Fruit fly (Drosophila melanogaster): ENCODE results near the gene RagA-B.

RagA-B gene

dm6 chr3R:8954515-8955358 lies 29.4 kb downstream of the RagA-B start (continued):
- TF ChIP-seq Spps (tag; optimal IDR thresholded peaks at IDR 0.05) (peak; percentile 64), onecut (GFP tag; IDR thresholded peaks at IDR 0.05) (peak; percentile 86), CG4820 (GFP tag; optimal IDR thresholded peaks at IDR 0.05) (peak; percentile 31), Doc2 (GFP tag; IDR thresholded peaks at IDR 0.05) (no peak), Bdp1 (GFP tag; optimal IDR thresholded peaks at IDR 0.05) (no peak), fru (optimal IDR thresholded peaks at IDR 0.05) (no peak), org-1 (GFP tag; optimal IDR thresholded peaks at IDR 0.05) (peak; percentile 27), repo (GFP tag; optimal IDR thresholded peaks at IDR 0.05) (no peak), Elba2 (GFP tag; optimal IDR thresholded peaks at IDR 0.05) (no peak), CG15011 (GFP tag; optimal IDR thresholded peaks at IDR 0.05) (no peak), CG17612 (GFP tag; IDR thresholded peaks at IDR 0.05) (no peak), esg (GFP tag; conservative IDR thresholded peaks at IDR 0.05) (peak; percentile 29; the same call in 1 of the 2 replicates), ken (GFP tag; IDR thresholded peaks at IDR 0.05) (no peak), ems (GFP tag; optimal IDR thresholded peaks at IDR 0.05) (no peak), CG8478 (optimal IDR thresholded peaks at IDR 0.05) (no peak), CG4360 (GFP tag; IDR thresholded peaks at IDR 0.05) (no peak), CG17361 (GFP tag; IDR thresholded peaks at IDR 0.05) (peak; percentile 87), NC2β (GFP tag; optimal IDR thresholded peaks at IDR 0.05) (no peak), CG7556 (GFP tag; optimal IDR thresholded peaks at IDR 0.05) (peak; percentile 64), corto (GFP tag; optimal IDR thresholded peaks at IDR 0.05) (no peak), zen2 (GFP tag; IDR thresholded peaks at IDR 0.05; ENCODE audit: partially characterized antibody) (no peak), yki (optimal IDR thresholded peaks at IDR 0.05) (no peak), CG33213 (GFP tag; optimal IDR thresholded peaks at IDR 0.05) (no peak), CG8388 (GFP tag; optimal IDR thresholded peaks at IDR 0.05) (peak; percentile 86), CG17912 (GFP tag; optimal IDR thresholded peaks at IDR 0.05) (no peak), CG14710 (tag; optimal IDR thresholded peaks at IDR 0.05) (peak; percentile 77), CG17359 (tag; optimal IDR thresholded peaks at IDR 0.05) (peak; percentile 79), Dek (tag; optimal IDR thresholded peaks at IDR 0.05) (no peak), PHDP (tag; optimal IDR thresholded peaks at IDR 0.05) (peak; percentile 68), GATAe (GFP tag; conservative IDR thresholded peaks at IDR 0.05) (no peak), YL-1 (GFP tag; optimal IDR thresholded peaks at IDR 0.05) (no peak), gt (GFP tag; IDR thresholded peaks at IDR 0.05) (no peak), CG10959 (GFP tag; IDR thresholded peaks at IDR 0.05) (no peak), CG7372 (GFP tag; IDR thresholded peaks at IDR 0.05) (no peak), H2.0 (GFP tag; IDR thresholded peaks at IDR 0.05) (no peak), dmrt11E (tag; optimal IDR thresholded peaks at IDR 0.05) (peak; percentile 79), C15 (GFP tag; IDR thresholded peaks at IDR 0.05) (no peak), Asciz (GFP tag; optimal IDR thresholded peaks at IDR 0.05) (peak; percentile 80), mld (GFP tag; IDR thresholded peaks at IDR 0.05; ENCODE audit: partially characterized antibody) (no peak), Xbp1 (GFP tag; optimal IDR thresholded peaks at IDR 0.05) (peak; percentile 33), fd96Cb (tag; optimal IDR thresholded peaks at IDR 0.05) (peak; percentile 75), twi (tag; optimal IDR thresholded peaks at IDR 0.05) (peak; percentile 41), BtbVII (GFP tag; optimal IDR thresholded peaks at IDR 0.05) (no peak), HLH4C (GFP tag; IDR thresholded peaks at IDR 0.05; ENCODE audit: partially characterized antibody) (no peak), CG4328 (GFP tag; optimal IDR thresholded peaks at IDR 0.05) (peak; percentile 7), CG8290 (GFP tag; optimal IDR thresholded peaks at IDR 0.05) (no peak), CG8290 (tag; optimal IDR thresholded peaks at IDR 0.05) (no peak), CG16863 (GFP tag; optimal IDR thresholded peaks at IDR 0.05) (no peak), CG9817 (tag; optimal IDR thresholded peaks at IDR 0.05) (no peak), unpg (GFP tag; optimal IDR thresholded peaks at IDR 0.05) (peak; percentile 72), tio (GFP tag; optimal IDR thresholded peaks at IDR 0.05) (no peak)
